Fruit fly (Drosophila melanogaster) whole organism, embryonic: ENCODE results near the gene Jupiter.
A peak's percentile ranks its signal among the peaks of the same experiment; 100 is the strongest.

Source experiments
- Atf3 ChIP-seq: fragments of 200-800 bp; sonication (Bioruptor generic); optimal IDR thresholded peaks from 3 replicates; lab custom pipeline; 2016; ENCODE audit warnings: missing biosample characterization, missing genetic modification characterization
- BEAF-32 ChIP-seq: fragments of 200-800 bp; sonication (Bioruptor generic); optimal IDR thresholded peaks from 3 replicates; lab custom pipeline; 2017; ENCODE audit warnings: missing biosample characterization, missing genetic modification characterization, mild to moderate bottlenecking, moderate library complexity, missing genetic modification reagents
- BtbVII ChIP-seq: fragments of 200-800 bp; sonication (Bioruptor generic); optimal IDR thresholded peaks from 3 replicates; lab custom pipeline; 2017; ENCODE audit warnings: missing biosample characterization, mild to moderate bottlenecking, missing genetic modification characterization
- CG10147 ChIP-seq: fragments of 200-800 bp; sonication (Bioruptor generic); optimal IDR thresholded peaks from 2 replicates; lab custom pipeline; 2019; ENCODE audit warnings: missing biosample characterization, mild to moderate bottlenecking, missing genetic modification characterization, moderate library complexity
- CG10366 ChIP-seq: fragments of 200-800 bp; sonication (Bioruptor generic); IDR thresholded peaks from 2 replicates; pipeline ENCODE4 v1.3.6; 2022; ENCODE audit warnings: missing biosample characterization, missing genetic modification characterization
- CG11696 ChIP-seq: fragments of 200-800 bp; sonication (Bioruptor generic); IDR thresholded peaks from 2 replicates; pipeline ENCODE4 v1.3.6; 2022; ENCODE audit warnings: missing biosample characterization, missing genetic modification characterization
- CG14014 ChIP-seq: fragments of 200-800 bp; sonication (Bioruptor generic); IDR thresholded peaks from 2 replicates; pipeline ENCODE4 v1.3.6; 2022; ENCODE audit warnings: missing biosample characterization, missing genetic modification characterization
- CG14965 ChIP-seq: fragments of 200-800 bp; sonication (Bioruptor generic); optimal IDR thresholded peaks from 2 replicates; lab custom pipeline; 2016; ENCODE audit warnings: missing biosample characterization, missing genetic modification characterization, borderline replicate concordance
- CG1602 ChIP-seq: fragments of 200-800 bp; sonication (Bioruptor generic); optimal IDR thresholded peaks from 3 replicates; lab custom pipeline; 2016; ENCODE audit warnings: missing biosample characterization, missing genetic modification characterization
- CG17568 ChIP-seq: fragments of 200-800 bp; sonication (Bioruptor generic); optimal IDR thresholded peaks from 2 replicates; lab custom pipeline; 2018; ENCODE audit warnings: missing biosample characterization, mild to moderate bottlenecking, missing genetic modification characterization, moderate library complexity
- CG18011 ChIP-seq: fragments of 200-800 bp; sonication (Bioruptor generic); optimal IDR thresholded peaks from 2 replicates; lab custom pipeline; 2017; ENCODE audit warnings: missing biosample characterization, missing genetic modification characterization, mild to moderate bottlenecking, moderate library complexity, missing genotype
- CG2129 ChIP-seq: fragments of 200-800 bp; sonication (Bioruptor generic); IDR thresholded peaks from 2 replicates; pipeline ENCODE4 v1.3.6; 2022; ENCODE audit warnings: missing biosample characterization, missing genetic modification characterization; ENCODE audit not compliant: partially characterized antibody
- CG31365 ChIP-seq: fragments of 200-800 bp; sonication (Bioruptor generic); optimal IDR thresholded peaks from 2 replicates; lab custom pipeline; 2018; ENCODE audit warnings: missing biosample characterization, mild to moderate bottlenecking, missing genetic modification characterization
- CG32767 ChIP-seq: fragments of 200-800 bp; sonication (Bioruptor generic); IDR thresholded peaks from 2 replicates; pipeline ENCODE4 v1.3.6; 2022; ENCODE audit warnings: missing biosample characterization, missing genetic modification characterization
- CG34224 ChIP-seq: fragments of 200-800 bp; sonication (Bioruptor generic); IDR thresholded peaks from 3 replicates; pipeline ENCODE4 v1.3.6; 2022; ENCODE audit warnings: missing biosample characterization, missing genetic modification characterization; ENCODE audit not compliant: partially characterized antibody
- CG3838 ChIP-seq: fragments of 200-800 bp; sonication (Bioruptor generic); optimal IDR thresholded peaks from 3 replicates; lab custom pipeline; 2016; ENCODE audit warnings: missing biosample characterization, missing genetic modification characterization
- CG3847 ChIP-seq: fragments of 200-800 bp; sonication (Bioruptor generic); IDR thresholded peaks from 2 replicates; pipeline ENCODE4 v1.3.6; 2022; ENCODE audit warnings: missing biosample characterization, missing genetic modification characterization
- CG3995 ChIP-seq: fragments of 200-800 bp; sonication (Bioruptor generic); optimal IDR thresholded peaks from 3 replicates; lab custom pipeline; 2016; ENCODE audit warnings: missing biosample characterization, missing genetic modification characterization
- CG6654 ChIP-seq: fragments of 200-800 bp; sonication (Bioruptor generic); optimal IDR thresholded peaks from 2 replicates; lab custom pipeline; 2017; ENCODE audit warnings: missing biosample characterization, mild to moderate bottlenecking, missing genetic modification characterization
- CG9817 ChIP-seq: fragments of 200-800 bp; sonication (Bioruptor generic); optimal IDR thresholded peaks from 2 replicates; lab custom pipeline; 2018; ENCODE audit warnings: missing biosample characterization, mild to moderate bottlenecking, missing genetic modification characterization, moderate library complexity
- CG9876 ChIP-seq: fragments of 200-800 bp; sonication (Bioruptor generic); optimal IDR thresholded peaks from 2 replicates; lab custom pipeline; 2016; ENCODE audit warnings: missing biosample characterization, missing genetic modification characterization
- Fer2 ChIP-seq: fragments of 200-800 bp; sonication (Bioruptor generic); optimal IDR thresholded peaks from 2 replicates; lab custom pipeline; 2018; ENCODE audit warnings: missing biosample characterization, mild to moderate bottlenecking, missing genetic modification characterization, moderate library complexity
- Gug ChIP-seq: fragments of 200-800 bp; sonication (Bioruptor generic); IDR thresholded peaks from 4 replicates; pipeline ENCODE4 v1.3.6; 2022; ENCODE audit warnings: missing biosample characterization, missing genetic modification characterization
- HmgZ ChIP-seq: fragments of 200-800 bp; sonication (Bioruptor generic); optimal IDR thresholded peaks from 2 replicates; lab custom pipeline; 2018; ENCODE audit warnings: missing biosample characterization, mild to moderate bottlenecking, missing genetic modification characterization
- Hr51 ChIP-seq, 2 experiments: fragments of 200-800 bp; sonication (Bioruptor generic); optimal IDR thresholded peaks; 2 replicates in 1 of 2; 3 replicates in 1 of 2; lab custom pipeline; 2016 to 2018; ENCODE audit warnings: missing biosample characterization in 2 of 2, missing genetic modification characterization in 2 of 2, mild to moderate bottlenecking in 1 of 2, moderate library complexity in 1 of 2
- MESR4 ChIP-seq: fragments of 200-800 bp; sonication (Bioruptor generic); optimal IDR thresholded peaks from 2 replicates; lab custom pipeline; 2018; ENCODE audit warnings: missing biosample characterization, mild to moderate bottlenecking, missing genetic modification characterization, moderate library complexity
- Myb ChIP-seq: fragments of 200-800 bp; sonication (Bioruptor generic); optimal IDR thresholded peaks from 2 replicates; lab custom pipeline; 2016; ENCODE audit warnings: missing biosample characterization, missing genetic modification characterization
- NFAT ChIP-seq: fragments of 200-800 bp; sonication (Bioruptor generic); IDR thresholded peaks from 2 replicates; pipeline ENCODE4 v1.3.6; 2022; ENCODE audit warnings: missing biosample characterization, missing genetic modification characterization
- Sry-β ChIP-seq: fragments of 200-800 bp; sonication (Bioruptor generic); optimal IDR thresholded peaks from 2 replicates; lab custom pipeline; 2018; ENCODE audit warnings: missing biosample characterization, mild to moderate bottlenecking, missing genetic modification characterization, moderate library complexity
- az2 ChIP-seq: fragments of 200-800 bp; sonication (Bioruptor generic); optimal IDR thresholded peaks from 3 replicates; lab custom pipeline; 2016; ENCODE audit warnings: missing biosample characterization, missing genetic modification characterization
- cato ChIP-seq: fragments of 200-800 bp; sonication (Bioruptor generic); optimal IDR thresholded peaks from 2 replicates; lab custom pipeline; 2016; ENCODE audit warnings: missing biosample characterization, missing genetic modification characterization, borderline replicate concordance
- chif ChIP-seq, 2 experiments: fragments of 200-800 bp; sonication (Bioruptor generic); optimal IDR thresholded peaks; 3 replicates each; lab custom pipeline; 2016; ENCODE audit warnings: missing biosample characterization in 2 of 2, missing genetic modification characterization in 2 of 2
- chn ChIP-seq: fragments of 200-800 bp; sonication (Bioruptor generic); optimal IDR thresholded peaks from 2 replicates; lab custom pipeline; 2016; ENCODE audit warnings: missing biosample characterization, missing genetic modification characterization
- dimm ChIP-seq: fragments of 200-800 bp; sonication (Bioruptor generic); IDR thresholded peaks from 2 replicates; pipeline ENCODE4 v1.3.6; 2022; ENCODE audit warnings: missing biosample characterization, missing genetic modification characterization
- ems ChIP-seq: fragments of 200-800 bp; sonication (Bioruptor generic); optimal IDR thresholded peaks from 3 replicates; lab custom pipeline; 2016; ENCODE audit warnings: missing biosample characterization, missing genetic modification characterization
- esg ChIP-seq: fragments of 200-800 bp; sonication (Bioruptor generic); conservative IDR thresholded peaks from 2 replicates; pipeline ENCODE4 v1.3.6; 2022; ENCODE audit warnings: missing biosample characterization, missing genetic modification characterization
- fru ChIP-seq: fragments of >200 bp; optimal IDR thresholded peaks from 2 replicates; lab custom pipeline; 2017
- ftz-f1 ChIP-seq: fragments of 200-800 bp; sonication (Bioruptor generic); optimal IDR thresholded peaks from 2 replicates; lab custom pipeline; 2016; ENCODE audit warnings: missing biosample characterization, missing genetic modification characterization
- gem ChIP-seq: fragments of 200-800 bp; sonication (Bioruptor generic); optimal IDR thresholded peaks from 2 replicates; lab custom pipeline; 2019; ENCODE audit warnings: missing biosample characterization, mild to moderate bottlenecking, missing genetic modification characterization, moderate library complexity
- luna ChIP-seq: fragments of 200-800 bp; sonication (Bioruptor generic); optimal IDR thresholded peaks from 2 replicates; lab custom pipeline; 2016; ENCODE audit warnings: missing biosample characterization, missing genetic modification characterization
- mam ChIP-seq: fragments of 200-800 bp; sonication (Bioruptor generic); optimal IDR thresholded peaks from 3 replicates; lab custom pipeline; 2016; ENCODE audit warnings: missing biosample characterization, missing genetic modification characterization
- pfk ChIP-seq: fragments of 200-800 bp; sonication (Bioruptor generic); optimal IDR thresholded peaks from 2 replicates; lab custom pipeline; 2018; ENCODE audit warnings: missing biosample characterization, mild to moderate bottlenecking, missing genetic modification characterization, moderate library complexity
- prd ChIP-seq, 3 experiments: fragments of >200 bp in 2 of 3; fragments of 200-800 bp in 1 of 3; sonication (Bioruptor generic) in 1 of 3; optimal IDR thresholded peaks in 2 of 3; IDR thresholded peaks in 1 of 3; 2 replicates in 2 of 3; 3 replicates in 1 of 3; pipeline versions ENCODE4 v1.3.6 to Lab custom; 2017 to 2022; ENCODE audit warnings: missing biosample characterization in 1 of 3, missing genetic modification characterization in 1 of 3
- schlank ChIP-seq: fragments of 200-800 bp; sonication (Bioruptor generic); optimal IDR thresholded peaks from 2 replicates; lab custom pipeline; 2018; ENCODE audit warnings: missing biosample characterization, mild to moderate bottlenecking, missing genetic modification characterization
- so ChIP-seq: fragments of 200-800 bp; sonication (Bioruptor generic); IDR thresholded peaks from 3 replicates; pipeline ENCODE4 v1.3.6; 2022; ENCODE audit warnings: missing biosample characterization, missing genetic modification characterization
- sr ChIP-seq: fragments of 200-800 bp; sonication (Bioruptor generic); IDR thresholded peaks from 3 replicates; pipeline ENCODE4 v1.3.6; 2022; ENCODE audit warnings: missing biosample characterization, missing genetic modification characterization
- tna ChIP-seq: fragments of 200-800 bp; sonication (Bioruptor generic); IDR thresholded peaks from 2 replicates; pipeline ENCODE4 v1.3.6; 2022; ENCODE audit warnings: missing biosample characterization, missing genetic modification characterization; ENCODE audit not compliant: partially characterized antibody
- unpg ChIP-seq: fragments of 200-800 bp; sonication (Bioruptor generic); optimal IDR thresholded peaks from 3 replicates; lab custom pipeline; 2018; ENCODE audit warnings: missing biosample characterization, mild to moderate bottlenecking, missing genetic modification characterization, moderate library complexity
- wek ChIP-seq: fragments of 200-800 bp; sonication (Bioruptor generic); optimal IDR thresholded peaks from 3 replicates; lab custom pipeline; 2018; ENCODE audit warnings: missing biosample characterization, mild to moderate bottlenecking, missing genetic modification characterization, moderate library complexity

Gene Jupiter

DNA sequence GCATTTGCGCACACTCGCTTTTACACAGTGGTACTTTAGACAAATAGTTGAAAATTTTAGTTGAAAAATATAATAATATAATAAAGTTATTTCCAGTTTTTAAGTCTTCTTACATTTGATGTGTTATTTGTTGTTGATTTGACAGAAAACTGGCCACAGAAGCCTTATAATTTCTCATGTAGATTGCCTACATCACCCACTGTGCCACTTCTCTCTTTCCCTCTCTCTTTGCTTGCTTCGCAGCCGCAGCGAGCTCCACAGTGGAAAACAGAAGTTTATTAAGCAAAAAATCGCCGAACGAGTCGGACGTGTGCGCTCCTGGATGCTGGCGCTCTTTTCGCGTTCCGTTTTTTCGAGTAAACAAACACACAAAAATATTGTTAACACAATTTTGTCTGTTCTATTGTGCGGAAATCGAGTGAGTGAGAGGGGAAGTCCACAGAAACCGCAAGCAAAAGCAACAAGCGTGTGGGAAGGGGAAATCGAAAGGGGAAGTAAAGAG, 36.2 kb upstream of the Jupiter start, which contains the start of gene CG42327 (continued):
- peak; percentile 87 for TF ChIP-seq CG10147 (GFP tag; lab: Kevin White, UChicago)
- TF ChIP-seq CG32767 (GFP tag; lab: Robert Waterston, UW), result peak; percentile 94
- TF ChIP-seq pfk (GFP tag; lab: Kevin White, UChicago), result no peak
- peak; percentile 87 for TF ChIP-seq CG3847 (GFP tag; lab: Robert Waterston, UW)
- TF ChIP-seq CG9876 (GFP tag; lab: Kevin White, UChicago), result peak; percentile 45
- TF ChIP-seq HmgZ (tag; lab: Kevin White, UChicago), result peak; percentile 81
- TF ChIP-seq Sry-β, result peak; percentile 66
- TF ChIP-seq CG14965 (GFP tag; lab: Kevin White, UChicago), result peak; percentile 20
- TF ChIP-seq CG17568 (GFP tag; lab: Kevin White, UChicago), result peak; percentile 92
- peak; percentile 94 for TF ChIP-seq esg (GFP tag; lab: Robert Waterston, UW)
- TF ChIP-seq so, result peak; percentile 95
- TF ChIP-seq dimm (GFP tag; lab: Robert Waterston, UW), result peak; percentile 77
- peak; percentile 54; the same call in 1 of the 2 replicates for TF ChIP-seq tna (GFP tag; lab: Robert Waterston, UW)
- TF ChIP-seq CG6654, result peak; percentile 77
- peak; percentile 76 for TF ChIP-seq Atf3 (GFP tag; lab: Kevin White, UChicago)
- TF ChIP-seq CG2129 (GFP tag; lab: Robert Waterston, UW), result no peak
- peak; percentile 72 for TF ChIP-seq NFAT (GFP tag; lab: Robert Waterston, UW)
- TF ChIP-seq gem (tag; lab: Kevin White, UChicago), result peak; percentile 98
- no peak for TF ChIP-seq CG3995 (GFP tag; lab: Kevin White, UChicago)
- TF ChIP-seq CG1602 (GFP tag; lab: Kevin White, UChicago), result peak; percentile 92
- TF ChIP-seq prd (optimal IDR thresholded peaks at IDR 0.05; lab: Kevin White, UChicago), result no peak
- peak; percentile 96 for TF ChIP-seq prd (GFP tag; IDR thresholded peaks at IDR 0.05; lab: Robert Waterston, UW)
- TF ChIP-seq sr (GFP tag; lab: Robert Waterston, UW), result peak; percentile 84; the same call in 2 of the 3 replicates
- TF ChIP-seq CG3838 (GFP tag; lab: Kevin White, UChicago), result peak; percentile 48
- TF ChIP-seq CG34224 (GFP tag; lab: Robert Waterston, UW), result no peak
- peak; percentile 60 for TF ChIP-seq wek (GFP tag; lab: Kevin White, UChicago)
- peak; percentile 37 for TF ChIP-seq MESR4 (GFP tag; lab: Kevin White, UChicago)
- peak; percentile 74 to 96 for TF ChIP-seq Hr51 (GFP tag; optimal IDR thresholded peaks at IDR 0.05; lab: Kevin White, UChicago)
- peak; percentile 48 for TF ChIP-seq Fer2
- peak; percentile 73 to 89 for TF ChIP-seq chif (GFP tag; optimal IDR thresholded peaks at IDR 0.05; lab: Kevin White, UChicago)
- peak; percentile 96 for TF ChIP-seq CG10366
- no peak for TF ChIP-seq luna (GFP tag; lab: Kevin White, UChicago)
- TF ChIP-seq cato (GFP tag; lab: Kevin White, UChicago), result peak; percentile 90
- TF ChIP-seq ems (GFP tag; lab: Kevin White, UChicago), result peak; percentile 85
- TF ChIP-seq mam (GFP tag; lab: Kevin White, UChicago), result peak; percentile 47
- TF ChIP-seq schlank, result peak; percentile 8
- peak; percentile 4 for TF ChIP-seq ftz-f1
- TF ChIP-seq CG11696, result peak; percentile 89
- TF ChIP-seq Myb, result peak; percentile 45
- TF ChIP-seq chn (GFP tag; lab: Kevin White, UChicago), result peak; percentile 92
- TF ChIP-seq unpg (GFP tag; lab: Kevin White, UChicago), result peak; percentile 97
- peak; percentile 76 for TF ChIP-seq CG18011 (GFP tag; lab: Kevin White, UChicago)
- TF ChIP-seq fru (lab: Kevin White, UChicago), result no peak
- TF ChIP-seq BEAF-32 (GFP tag; lab: Kevin White, UChicago), result no peak
- peak; percentile 59 for TF ChIP-seq CG9817 (tag; lab: Kevin White, UChicago)
- peak; percentile 96 for TF ChIP-seq az2 (GFP tag; lab: Kevin White, UChicago)
- peak; percentile 93 for TF ChIP-seq BtbVII (GFP tag; lab: Kevin White, UChicago)
- TF ChIP-seq CG14014 (GFP tag; lab: Robert Waterston, UW), result peak; percentile 90
- TF ChIP-seq Gug (GFP tag; lab: Robert Waterston, UW), result peak; percentile 90
- TF ChIP-seq CG31365, result peak; percentile 54
